Worm (Caenorhabditis elegans): ENCODE measurements around the gene C15C8.6.

Gene C15C8.6

DNA sequence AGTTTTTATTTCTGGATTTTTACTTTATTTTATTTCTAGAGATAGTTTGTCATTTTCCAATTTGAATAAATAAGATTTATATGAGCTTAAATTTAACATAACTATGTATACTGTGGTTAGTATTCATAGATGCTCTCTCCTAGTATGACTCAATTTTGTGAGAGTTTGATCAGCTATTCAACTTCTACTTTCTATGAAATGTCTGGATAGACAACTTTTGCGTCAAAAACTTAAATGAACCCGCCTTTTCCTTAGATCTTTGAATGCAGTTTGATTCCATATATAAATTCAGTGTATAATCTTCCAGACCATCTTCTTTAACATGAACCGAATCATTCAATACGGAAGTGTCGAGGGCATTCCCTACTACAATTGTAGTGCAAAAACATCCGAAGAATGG is 17.6 kb upstream of the C15C8.6 start, which contains the start of gene srt-43:
Gene srt-43 (plus strand): TSS at position 301 of the 400 bp plus-strand sequence.
- no peak for TF ChIP-seq flh-1 (GFP tag; optimal IDR thresholded peaks at IDR 0.05)
- no peak for TF ChIP-seq blmp-1 (tag; optimal IDR thresholded peaks at IDR 0.05)
- no peak for TF ChIP-seq drap-1 (GFP tag; optimal IDR thresholded peaks at IDR 0.05)
- no peak for TF ChIP-seq elt-1 (tag; optimal IDR thresholded peaks at IDR 0.05; ENCODE audit: borderline replicate concordance, insufficient read depth)
- TF ChIP-seq lsy-2 (tag; optimal IDR thresholded peaks at IDR 0.05) = no peak
- TF ChIP-seq ceh-43 (GFP tag; optimal IDR thresholded peaks at IDR 0.05) = no peak
- TF ChIP-seq ham-2 (GFP tag; optimal IDR thresholded peaks at IDR 0.05) = no peak
- no peak for TF ChIP-seq unc-62 (GFP tag; optimal IDR thresholded peaks at IDR 0.05)
- TF ChIP-seq elt-3 (tag; optimal IDR thresholded peaks at IDR 0.05) = no peak
- no peak for TF ChIP-seq ceh-83 (GFP tag; optimal IDR thresholded peaks at IDR 0.05)
- no peak for TF ChIP-seq hlh-1 (tag; optimal IDR thresholded peaks at IDR 0.05)
- TF ChIP-seq lin-32 (GFP tag; optimal IDR thresholded peaks at IDR 0.05) = no peak

DNA sequence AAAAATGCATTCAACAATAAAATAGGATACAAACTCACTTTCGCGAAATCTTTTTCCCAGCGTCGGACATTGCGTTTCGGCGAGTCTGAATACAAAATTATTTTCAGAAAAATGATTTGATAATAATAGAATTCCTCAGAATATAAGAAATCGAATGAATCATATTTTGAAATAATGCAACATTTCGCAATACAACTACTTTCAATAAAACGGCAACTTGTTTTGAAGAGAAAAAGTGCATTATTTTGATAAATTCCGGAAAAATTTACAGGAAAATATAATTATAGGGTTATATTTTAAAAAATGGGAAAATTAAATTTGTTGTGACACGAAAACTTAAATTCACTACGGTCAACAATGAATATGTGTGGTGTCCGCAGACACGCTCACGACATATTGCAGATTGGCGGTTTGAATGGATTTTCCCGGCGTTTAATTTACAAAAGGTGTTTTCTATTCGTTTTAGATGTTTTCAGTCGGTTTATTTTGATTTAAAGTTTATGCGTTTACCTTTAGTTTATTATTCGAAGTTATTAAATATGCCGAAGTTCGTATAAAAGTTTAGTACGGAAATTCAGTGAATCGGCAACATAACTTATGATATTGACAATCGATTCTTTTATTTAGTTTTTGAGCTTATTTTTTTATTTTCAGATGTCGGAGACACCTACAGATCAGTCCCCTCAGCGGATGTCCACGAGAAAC is 12.1 kb upstream of the C15C8.6 start, which contains the start of the genes abcf-1 and scc-3:
Gene abcf-1 (minus strand): TSS at position 85 of the 705 bp plus-strand sequence.
Gene scc-3 (plus strand): TSS at position 655 of the 705 bp plus-strand sequence.
- TF ChIP-seq M03D4.4 (tag; optimal IDR thresholded peaks at IDR 0.05) (no peak), lsy-2 (tag; optimal IDR thresholded peaks at IDR 0.05) (peak; percentile 93), unc-120 (tag; optimal IDR thresholded peaks at IDR 0.05; ENCODE audit: poor library complexity, severe bottlenecking) (no peak)

DNA sequence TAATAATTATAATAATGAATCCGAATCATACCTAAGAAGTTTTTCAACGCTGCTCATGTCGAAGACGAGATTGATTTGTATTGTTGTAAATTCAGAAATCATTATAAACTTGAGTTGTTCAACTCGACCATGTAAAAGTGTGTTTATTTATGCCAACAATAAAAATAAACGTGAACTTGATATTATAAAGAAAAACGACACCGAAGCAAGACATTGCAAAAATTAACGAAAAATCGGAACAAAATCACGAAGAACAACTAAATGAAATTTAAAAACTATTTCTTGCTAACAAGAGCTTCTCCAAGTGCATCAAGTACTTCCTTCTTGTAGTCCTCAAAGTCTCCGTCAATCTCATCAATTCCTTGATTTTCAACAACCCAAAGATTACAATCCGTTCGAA is 9.6 kb upstream of the C15C8.6 start, which contains the start of gene F18E2.15:
Gene F18E2.15 (minus strand): TSS at position 101 of the 400 bp plus-strand sequence.
- TF ChIP-seq zip-8 (tag; optimal IDR thresholded peaks at IDR 0.05) = no peak
- TF ChIP-seq drap-1 (GFP tag; optimal IDR thresholded peaks at IDR 0.05) = no peak
- TF ChIP-seq elt-1 (tag; optimal IDR thresholded peaks at IDR 0.05; ENCODE audit: borderline replicate concordance, insufficient read depth) = no peak
- TF ChIP-seq tbx-8 (GFP tag; optimal IDR thresholded peaks at IDR 0.05) = no peak
- TF ChIP-seq mab-5 (tag; optimal IDR thresholded peaks at IDR 0.05) = no peak
- no peak for TF ChIP-seq hlh-1 (tag; optimal IDR thresholded peaks at IDR 0.05)
- no peak for TF ChIP-seq ceh-83 (GFP tag; optimal IDR thresholded peaks at IDR 0.05)
- no peak for TF ChIP-seq cnd-1 (tag; optimal IDR thresholded peaks at IDR 0.05)
- TF ChIP-seq lsy-2 (tag; optimal IDR thresholded peaks at IDR 0.05) = no peak
- no peak for TF ChIP-seq lin-32 (GFP tag; optimal IDR thresholded peaks at IDR 0.05)
- no peak for TF ChIP-seq unc-39 (tag; optimal IDR thresholded peaks at IDR 0.05)
- TF ChIP-seq M03D4.4 (tag; optimal IDR thresholded peaks at IDR 0.05) = no peak
- TF ChIP-seq nhr-76 (tag; optimal IDR thresholded peaks at IDR 0.05) = no peak
- TF ChIP-seq nhr-2 (tag; optimal IDR thresholded peaks at IDR 0.05) = no peak
- TF ChIP-seq flh-1 (GFP tag; optimal IDR thresholded peaks at IDR 0.05) = no peak
- TF ChIP-seq nhr-12 (tag; optimal IDR thresholded peaks at IDR 0.05) = no peak

DNA sequence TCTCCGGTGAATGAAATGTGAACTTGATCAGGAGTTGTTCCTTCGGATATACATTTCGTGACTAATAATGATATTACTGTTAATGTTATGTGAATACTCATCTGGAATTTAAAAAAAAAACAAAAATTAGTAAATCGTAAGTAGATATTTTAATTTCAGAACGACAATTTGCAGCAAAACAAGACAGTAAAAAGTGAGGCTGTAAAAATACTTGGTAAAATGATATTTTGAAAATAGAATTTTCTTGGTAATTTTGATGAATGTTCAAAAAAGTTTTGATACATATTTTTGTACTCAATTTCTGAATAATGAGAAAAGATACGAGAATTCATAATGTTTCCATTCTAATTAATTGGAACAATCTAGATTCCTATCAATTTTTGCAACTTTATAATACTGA is 8.3 kb upstream of the C15C8.6 start, which contains the start of gene papl-1:
Gene papl-1 (minus strand): TSS at position 101 of the 400 bp plus-strand sequence.
- TF ChIP-seq hlh-1 (tag; optimal IDR thresholded peaks at IDR 0.05) = no peak
- no peak for TF ChIP-seq nhr-12 (tag; optimal IDR thresholded peaks at IDR 0.05)

DNA sequence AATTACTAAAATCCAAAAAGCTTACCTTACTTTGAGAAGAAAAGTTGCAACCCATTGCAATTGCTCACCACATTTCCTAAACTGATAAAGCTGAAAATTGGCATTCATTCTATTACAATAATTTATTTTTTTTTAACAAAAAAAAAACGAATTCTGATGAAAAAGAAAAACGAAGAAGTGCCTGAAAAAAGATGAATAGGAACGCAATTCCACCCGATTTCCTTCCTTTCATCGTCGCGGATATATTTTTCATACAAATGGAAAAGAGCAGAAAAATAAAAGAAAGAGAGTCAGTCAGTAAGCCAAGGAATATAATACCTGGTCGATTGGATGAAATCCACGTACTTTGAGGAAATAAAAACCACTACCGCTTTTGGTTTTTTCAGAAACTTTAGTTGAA is 3.5 kb upstream of the C15C8.6 start, which contains the start of gene gpa-13:
Gene gpa-13 (minus strand): TSS at position 101 of the 400 bp plus-strand sequence.
- TF ChIP-seq tbx-8 (GFP tag; optimal IDR thresholded peaks at IDR 0.05) = no peak
- TF ChIP-seq lin-32 (GFP tag; optimal IDR thresholded peaks at IDR 0.05) = no peak
- TF ChIP-seq ces-1 (GFP tag; optimal IDR thresholded peaks at IDR 0.05) = no peak
- TF ChIP-seq lsy-2 (tag; optimal IDR thresholded peaks at IDR 0.05) = no peak
- TF ChIP-seq sptf-1 (tag; optimal IDR thresholded peaks at IDR 0.05) = no peak
- no peak for TF ChIP-seq mls-2 (tag; optimal IDR thresholded peaks at IDR 0.05)
- no peak for TF ChIP-seq unc-62 (GFP tag; optimal IDR thresholded peaks at IDR 0.05)
- TF ChIP-seq elt-3 (tag; optimal IDR thresholded peaks at IDR 0.05) = no peak
- no peak for TF ChIP-seq unc-39 (tag; optimal IDR thresholded peaks at IDR 0.05)
- TF ChIP-seq snpc-4 (tag; optimal IDR thresholded peaks at IDR 0.05) = no peak

DNA sequence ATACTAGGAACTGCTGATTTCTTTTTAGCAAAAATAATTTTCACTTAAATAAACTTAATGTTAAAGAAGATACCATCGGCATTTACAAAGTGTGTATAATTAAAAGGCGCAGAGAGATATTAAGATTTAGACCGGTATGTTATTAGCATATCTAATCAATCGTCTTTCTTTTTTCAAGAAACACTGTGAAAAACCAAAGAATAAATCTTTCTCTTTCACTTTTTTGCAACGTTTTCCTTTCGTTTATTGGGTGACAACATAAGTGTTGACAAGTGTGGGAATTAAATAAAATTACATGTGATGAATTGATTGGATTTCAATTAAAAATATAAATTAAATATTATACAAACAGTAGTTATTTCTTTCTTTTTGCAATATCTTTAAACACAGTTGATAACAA is 1.1 kb upstream of the C15C8.6 start, which contains the start of gene C15C8.8:
Gene C15C8.8 (minus strand): TSS at position 101 of the 400 bp plus-strand sequence.
- TF ChIP-seq unc-39 (tag; optimal IDR thresholded peaks at IDR 0.05) = no peak
- no peak for TF ChIP-seq nhr-12 (tag; optimal IDR thresholded peaks at IDR 0.05)
- TF ChIP-seq blmp-1 (tag; optimal IDR thresholded peaks at IDR 0.05) = no peak
